Fruit fly (Drosophila melanogaster) whole organism, embryonic: ENCODE results near the gene CG12661.

Experiments
- Awh ChIP-seq: fragments of 200-800 bp; sonication (Bioruptor generic); IDR thresholded peaks from 2 replicates; pipeline ENCODE4, ENCODE4 v1.3.6; 2022; ENCODE audit warnings: missing biosample characterization, missing genetic modification characterization
- CG10366 ChIP-seq: fragments of 200-800 bp; sonication (Bioruptor generic); IDR thresholded peaks from 2 replicates; pipeline ENCODE4 v1.3.6; 2022; ENCODE audit warnings: missing biosample characterization, missing genetic modification characterization
- CG10431 ChIP-seq: fragments of 200-800 bp; sonication (Bioruptor generic); optimal IDR thresholded peaks from 3 replicates; lab custom pipeline; 2018; ENCODE audit warnings: missing biosample characterization, mild to moderate bottlenecking, missing genetic modification characterization
- CG12744 ChIP-seq: fragments of 200-800 bp; sonication (Bioruptor generic); optimal IDR thresholded peaks from 2 replicates; lab custom pipeline; 2016; ENCODE audit warnings: missing biosample characterization, missing genetic modification characterization
- CG12769 ChIP-seq: fragments of 200-800 bp; sonication (Bioruptor generic); optimal IDR thresholded peaks from 2 replicates; lab custom pipeline; 2019; ENCODE audit warnings: missing biosample characterization, mild to moderate bottlenecking, missing genetic modification characterization, moderate library complexity
- CG13123 ChIP-seq: fragments of 200-800 bp; sonication (Bioruptor generic); optimal IDR thresholded peaks from 2 replicates; lab custom pipeline; 2016; ENCODE audit warnings: missing biosample characterization, missing genetic modification characterization
- CG14667 ChIP-seq: fragments of 200-800 bp; sonication (Bioruptor generic); IDR thresholded peaks from 2 replicates; pipeline ENCODE4 v1.3.6; 2022; ENCODE audit warnings: missing biosample characterization, missing genetic modification characterization
- CG15601 ChIP-seq: fragments of 200-800 bp; sonication (Bioruptor generic); optimal IDR thresholded peaks from 3 replicates; lab custom pipeline; 2019; ENCODE audit warnings: missing biosample characterization, mild to moderate bottlenecking, missing genetic modification characterization, moderate library complexity
- CG1647 ChIP-seq: fragments of 200-800 bp; sonication (Bioruptor generic); optimal IDR thresholded peaks from 3 replicates; lab custom pipeline; 2016; ENCODE audit warnings: missing biosample characterization, missing genetic modification characterization
- CG17802 ChIP-seq: fragments of 200-800 bp; sonication (Bioruptor generic); optimal IDR thresholded peaks from 2 replicates; lab custom pipeline; 2018; ENCODE audit warnings: missing biosample characterization, mild to moderate bottlenecking, missing genetic modification characterization, moderate library complexity
- CG31224 ChIP-seq: fragments of 200-800 bp; sonication (Bioruptor generic); IDR thresholded peaks from 2 replicates; pipeline ENCODE4 v1.3.6; 2022; ENCODE audit warnings: missing biosample characterization, missing genetic modification characterization
- CG32767 ChIP-seq: fragments of 200-800 bp; sonication (Bioruptor generic); IDR thresholded peaks from 2 replicates; pipeline ENCODE4 v1.3.6; 2022; ENCODE audit warnings: missing biosample characterization, missing genetic modification characterization
- CG33213 ChIP-seq: fragments of 200-800 bp; sonication (Bioruptor generic); optimal IDR thresholded peaks from 3 replicates; lab custom pipeline; 2016; ENCODE audit warnings: missing biosample characterization, missing genetic modification characterization
- CG34376 ChIP-seq: fragments of 200-800 bp; sonication (Bioruptor generic); optimal IDR thresholded peaks from 2 replicates; lab custom pipeline; 2018; ENCODE audit warnings: missing biosample characterization, mild to moderate bottlenecking, missing genetic modification characterization
- CG6175 ChIP-seq: fragments of 200-800 bp; sonication (Bioruptor generic); IDR thresholded peaks from 3 replicates; pipeline ENCODE4 v1.3.6; 2022; ENCODE audit warnings: missing biosample characterization, missing genetic modification characterization
- CG6791 ChIP-seq: fragments of 200-800 bp; sonication (Bioruptor generic); IDR thresholded peaks from 3 replicates; pipeline ENCODE4 v1.3.6; 2022; ENCODE audit warnings: missing biosample characterization, missing genetic modification characterization; ENCODE audit not compliant: partially characterized antibody
- CG7372 ChIP-seq: fragments of 200-800 bp; sonication (Bioruptor generic); IDR thresholded peaks from 2 replicates; pipeline ENCODE4 v1.3.6; 2022; ENCODE audit warnings: missing biosample characterization, missing genetic modification characterization
- CG7928 ChIP-seq: fragments of 200-800 bp; sonication (Bioruptor generic); optimal IDR thresholded peaks from 2 replicates; lab custom pipeline; 2017; ENCODE audit warnings: missing biosample characterization, mild to moderate bottlenecking, missing genetic modification characterization
- CG8765 ChIP-seq: fragments of 200-800 bp; sonication (Bioruptor generic); IDR thresholded peaks from 2 replicates; pipeline ENCODE4 v1.3.6; 2022; ENCODE audit warnings: missing biosample characterization, missing genetic modification characterization
- CG9437 ChIP-seq: fragments of 200-800 bp; sonication (Bioruptor generic); optimal IDR thresholded peaks from 2 replicates; lab custom pipeline; 2018; ENCODE audit warnings: missing biosample characterization, mild to moderate bottlenecking, missing genetic modification characterization
- CG9797 ChIP-seq: fragments of 200-800 bp; sonication (Bioruptor generic); optimal IDR thresholded peaks from 3 replicates; lab custom pipeline; 2018; ENCODE audit warnings: missing biosample characterization, mild to moderate bottlenecking, missing genetic modification characterization
- CG9817 ChIP-seq: fragments of 200-800 bp; sonication (Bioruptor generic); optimal IDR thresholded peaks from 2 replicates; lab custom pipeline; 2018; ENCODE audit warnings: missing biosample characterization, mild to moderate bottlenecking, missing genetic modification characterization, moderate library complexity
- Camta ChIP-seq: fragments of 200-800 bp; sonication (Bioruptor generic); optimal IDR thresholded peaks from 2 replicates; lab custom pipeline; 2016; ENCODE audit warnings: missing biosample characterization, missing genetic modification characterization
- Deaf1 ChIP-seq: fragments of 200-800 bp; optimal IDR thresholded peaks from 3 replicates; lab custom pipeline; 2019; ENCODE audit warnings: missing biosample characterization, mild to moderate bottlenecking, missing genetic modification characterization, moderate library complexity
- Dip2 ChIP-seq: fragments of 200-800 bp; sonication (Bioruptor generic); IDR thresholded peaks from 2 replicates; pipeline ENCODE4 v1.3.6; 2022; ENCODE audit warnings: missing biosample characterization, missing genetic modification characterization
- Eip74EF ChIP-seq, 2 experiments: fragments of 200-800 bp in 1 of 2; fragments of >200 bp in 1 of 2; sonication (Bioruptor generic) in 1 of 2; optimal IDR thresholded peaks; 2 replicates each; lab custom pipeline; 2017 to 2019; ENCODE audit warnings: missing biosample characterization in 2 of 2, missing genetic modification characterization in 2 of 2, mild to moderate bottlenecking in 1 of 2, moderate library complexity in 1 of 2
- Elba2 ChIP-seq: fragments of 200-800 bp; sonication (Bioruptor generic); optimal IDR thresholded peaks from 3 replicates; lab custom pipeline; 2016; ENCODE audit warnings: missing biosample characterization, missing genetic modification characterization
- Hmr ChIP-seq: fragments of 200-800 bp; sonication (Bioruptor generic); optimal IDR thresholded peaks from 3 replicates; lab custom pipeline; 2017; ENCODE audit warnings: mild to moderate bottlenecking, missing biosample characterization, missing genetic modification reagents, missing genetic modification characterization
- MBD-R2 ChIP-seq: fragments of 200-800 bp; sonication (Bioruptor generic); IDR thresholded peaks from 2 replicates; pipeline ENCODE4 v1.3.6; 2022; ENCODE audit warnings: missing biosample characterization, missing genetic modification characterization
- MESR4 ChIP-seq: fragments of 200-800 bp; sonication (Bioruptor generic); optimal IDR thresholded peaks from 2 replicates; lab custom pipeline; 2018; ENCODE audit warnings: missing biosample characterization, mild to moderate bottlenecking, missing genetic modification characterization, moderate library complexity
- Optix ChIP-seq: fragments of 200-800 bp; sonication (Bioruptor generic); IDR thresholded peaks from 3 replicates; pipeline ENCODE4 v1.3.6; 2022; ENCODE audit warnings: missing biosample characterization, missing genetic modification characterization
- PHDP ChIP-seq: fragments of 200-800 bp; sonication (Bioruptor generic); optimal IDR thresholded peaks from 3 replicates; lab custom pipeline; 2018; ENCODE audit warnings: missing biosample characterization, mild to moderate bottlenecking, missing genetic modification characterization, moderate library complexity
- Stat92E ChIP-seq, 3 experiments: fragments of >200 bp in 2 of 3; fragments of 200-800 bp in 1 of 3; sonication (Bioruptor generic) in 1 of 3; optimal IDR thresholded peaks; 2 replicates each; lab custom pipeline; 2017 to 2019; ENCODE audit warnings: missing biosample characterization in 3 of 3, missing genetic modification characterization in 3 of 3, mild to moderate bottlenecking in 1 of 3, moderate library complexity in 1 of 3
- TFAM ChIP-seq: fragments of 200-800 bp; sonication (Bioruptor generic); optimal IDR thresholded peaks from 2 replicates; lab custom pipeline; 2017; ENCODE audit warnings: missing biosample characterization, missing genetic modification characterization, inconsistent platforms
- ab ChIP-seq: fragments of 200-800 bp; sonication (Bioruptor generic); optimal IDR thresholded peaks from 2 replicates; lab custom pipeline; 2016; ENCODE audit warnings: missing biosample characterization, missing genetic modification characterization
- ap ChIP-seq: fragments of 200-800 bp; sonication (Bioruptor generic); IDR thresholded peaks from 2 replicates; pipeline ENCODE4 v1.3.6; 2022; ENCODE audit warnings: missing biosample characterization, missing genetic modification characterization
- ash1 ChIP-seq: fragments of 200-800 bp; sonication (Bioruptor generic); optimal IDR thresholded peaks from 2 replicates; lab custom pipeline; 2018; ENCODE audit warnings: missing biosample characterization, mild to moderate bottlenecking, missing genetic modification characterization
- bcd ChIP-seq: fragments of 200-800 bp; sonication (Bioruptor generic); optimal IDR thresholded peaks from 2 replicates; lab custom pipeline; 2017; ENCODE audit warnings: missing biosample characterization, mild to moderate bottlenecking, missing genetic modification characterization
- chm ChIP-seq: fragments of 200-800 bp; sonication (Bioruptor generic); IDR thresholded peaks from 2 replicates; pipeline ENCODE4 v1.3.6; 2022; ENCODE audit warnings: missing biosample characterization, missing genetic modification characterization
- ftz-f1 ChIP-seq: fragments of 200-800 bp; sonication (Bioruptor generic); optimal IDR thresholded peaks from 2 replicates; lab custom pipeline; 2016; ENCODE audit warnings: missing biosample characterization, missing genetic modification characterization
- hkb ChIP-seq, 2 experiments: fragments of 200-800 bp in 1 of 2; fragments of >200 bp in 1 of 2; sonication (Bioruptor generic) in 1 of 2; IDR thresholded peaks in 1 of 2; optimal IDR thresholded peaks in 1 of 2; 2 replicates each; pipeline versions ENCODE4 v1.3.6 to Lab custom; 2017 to 2022; ENCODE audit warnings: missing biosample characterization in 1 of 2, missing genetic modification characterization in 1 of 2
- inv ChIP-seq: fragments of 200-800 bp; sonication (Bioruptor generic); IDR thresholded peaks from 2 replicates; pipeline ENCODE4 v1.3.6; 2022; ENCODE audit warnings: missing biosample characterization, missing genetic modification characterization; ENCODE audit not compliant: partially characterized antibody
- onecut ChIP-seq: fragments of 200-800 bp; sonication (Bioruptor generic); IDR thresholded peaks from 2 replicates; pipeline ENCODE4 v1.3.6; 2022; ENCODE audit warnings: missing biosample characterization, missing genetic modification characterization
- pros ChIP-seq: fragments of 200-800 bp; sonication (Bioruptor generic); optimal IDR thresholded peaks from 3 replicates; lab custom pipeline; 2019; ENCODE audit warnings: missing biosample characterization, mild to moderate bottlenecking, missing genetic modification characterization, moderate library complexity
- salm ChIP-seq: fragments of 200-800 bp; sonication (Bioruptor generic); optimal IDR thresholded peaks from 2 replicates; lab custom pipeline; 2018; ENCODE audit warnings: missing biosample characterization, mild to moderate bottlenecking, missing genetic modification characterization
- sob ChIP-seq: fragments of 200-800 bp; sonication (Bioruptor generic); IDR thresholded peaks from 2 replicates; pipeline ENCODE4 v1.3.6; 2022; ENCODE audit warnings: missing biosample characterization, missing genetic modification characterization
- tgo ChIP-seq: fragments of 200-800 bp; sonication (Bioruptor generic); IDR thresholded peaks from 3 replicates; pipeline ENCODE4 v1.3.6; 2022; ENCODE audit warnings: missing biosample characterization, missing genetic modification characterization
- vfl ChIP-seq: fragments of 200-800 bp; sonication (Bioruptor generic); optimal IDR thresholded peaks from 2 replicates; lab custom pipeline; 2016; ENCODE audit warnings: missing biosample characterization, missing genetic modification characterization
- wor ChIP-seq: fragments of 200-800 bp; sonication (Bioruptor generic); IDR thresholded peaks from 2 replicates; pipeline ENCODE4 v1.3.6; 2022; ENCODE audit warnings: missing biosample characterization, missing genetic modification characterization
- yki ChIP-seq: fragments of >200 bp; optimal IDR thresholded peaks from 3 replicates; lab custom pipeline; 2018

Gene CG12661

dm6 chrX:8878967-8879554 is 44.4 kb downstream of the CG12661 start (continued):
- TF ChIP-seq CG1647 (GFP tag; lab: Kevin White, UChicago) (peak; percentile 7), Elba2 (no peak), bcd (peak; percentile 77), chm (GFP tag; lab: Robert Waterston, UW) (peak; percentile 80; the same call in 1 of the 2 replicates), inv (GFP tag; lab: Robert Waterston, UW) (no peak), ash1 (GFP tag; lab: Kevin White, UChicago) (no peak), CG14667 (GFP tag; lab: Robert Waterston, UW) (peak; percentile 82), Stat92E (GFP tag; optimal IDR thresholded peaks at IDR 0.05; lab: Kevin White, UChicago) (peak in 1 of 3 experiments; percentile 10), CG9817 (peak; percentile 73), CG12769 (peak; percentile 66), MBD-R2 (peak; percentile 59), Optix (GFP tag; lab: Robert Waterston, UW) (peak; percentile 87), onecut (GFP tag; lab: Robert Waterston, UW) (peak; percentile 80), CG33213 (GFP tag; lab: Kevin White, UChicago) (no peak), Awh (GFP tag; lab: Robert Waterston, UW) (peak; percentile 86), Hmr (GFP tag; lab: Kevin White, UChicago) (peak; percentile 83), tgo (GFP tag; lab: Robert Waterston, UW) (peak; percentile 83), ap (GFP tag; lab: Robert Waterston, UW) (peak; percentile 89), pros (GFP tag; lab: Kevin White, UChicago) (no peak), CG10431 (peak; percentile 30), CG9437 (peak; percentile 67), CG12744 (no peak), Dip2 (no peak), CG6791 (no peak), CG7372 (GFP tag; lab: Robert Waterston, UW) (peak; percentile 79), MESR4 (GFP tag; lab: Kevin White, UChicago) (peak; percentile 2), Eip74EF (GFP tag; optimal IDR thresholded peaks at IDR 0.05; lab: Kevin White, UChicago) (peak in 1 of 2 experiments; percentile 79), ftz-f1 (GFP tag; lab: Kevin White, UChicago) (no peak), CG15601 (tag; lab: Kevin White, UChicago) (peak; percentile 71), CG6175 (GFP tag; lab: Robert Waterston, UW) (peak; percentile 75; the same call in 2 of the 3 replicates), CG31224 (peak; percentile 78), CG7928 (no peak), CG8765 (GFP tag; lab: Robert Waterston, UW) (no peak), salm (peak; percentile 80), ab (GFP tag; lab: Kevin White, UChicago) (no peak), CG32767 (GFP tag; lab: Robert Waterston, UW) (peak; percentile 75), CG9797 (GFP tag; lab: Kevin White, UChicago) (no peak), CG17802 (tag; lab: Kevin White, UChicago) (peak; percentile 49), yki (lab: Kevin White, UChicago) (no peak), Camta (GFP tag; lab: Kevin White, UChicago) (no peak), CG10366 (GFP tag; lab: Robert Waterston, UW) (peak; percentile 88), CG34376 (GFP tag; lab: Kevin White, UChicago) (peak; percentile 28), wor (GFP tag; lab: Robert Waterston, UW) (peak; percentile 79), PHDP (tag; lab: Kevin White, UChicago) (peak; percentile 88), vfl (GFP tag; lab: Kevin White, UChicago) (no peak), CG13123 (GFP tag; lab: Kevin White, UChicago) (peak; percentile 53), hkb (optimal IDR thresholded peaks at IDR 0.05; lab: Kevin White, UChicago) (no peak), hkb (GFP tag; IDR thresholded peaks at IDR 0.05; lab: Robert Waterston, UW) (peak; percentile 95), Deaf1 (tag; lab: Kevin White, UChicago) (peak; percentile 51), sob (GFP tag; lab: Robert Waterston, UW) (peak; percentile 91), TFAM (GFP tag; lab: Kevin White, UChicago) (no peak)
